Worm (Caenorhabditis elegans) whole organism, L4 larva: ENCODE data around the gene srxa-11.

Experiments
- ama-1 ChIP-seq: fragments of 150-350 bp; optimal IDR thresholded peaks from 2 replicates; lab custom pipeline; 2014; ENCODE audit warnings: inconsistent platforms, mixed read lengths
- ceh-82 ChIP-seq: sonication (generic microtip); optimal IDR thresholded peaks from 2 replicates; lab custom pipeline; 2017; ENCODE audit warnings: missing biosample characterization, missing genetic modification characterization
- cey-2 ChIP-seq: sonication (generic microtip); optimal IDR thresholded peaks from 3 replicates; lab custom pipeline; 2017; ENCODE audit warnings: missing genetic modification characterization, mild to moderate bottlenecking, missing compliant biosample characterization, antibody characterized with exemption, borderline replicate concordance; ENCODE audit not compliant: insufficient read depth
- lin-39 ChIP-seq: fragments of 150-350 bp; optimal IDR thresholded peaks from 2 replicates; lab custom pipeline; 2014; ENCODE audit warnings: missing biosample characterization, missing genetic modification reagents, missing genetic modification characterization
- nhr-111 ChIP-seq: fragments of 200-800 bp; sonication (Bioruptor generic); optimal IDR thresholded peaks from 2 replicates; lab custom pipeline; 2018; ENCODE audit warnings: mild to moderate bottlenecking, missing genetic modification characterization, missing compliant biosample characterization

DNA sequence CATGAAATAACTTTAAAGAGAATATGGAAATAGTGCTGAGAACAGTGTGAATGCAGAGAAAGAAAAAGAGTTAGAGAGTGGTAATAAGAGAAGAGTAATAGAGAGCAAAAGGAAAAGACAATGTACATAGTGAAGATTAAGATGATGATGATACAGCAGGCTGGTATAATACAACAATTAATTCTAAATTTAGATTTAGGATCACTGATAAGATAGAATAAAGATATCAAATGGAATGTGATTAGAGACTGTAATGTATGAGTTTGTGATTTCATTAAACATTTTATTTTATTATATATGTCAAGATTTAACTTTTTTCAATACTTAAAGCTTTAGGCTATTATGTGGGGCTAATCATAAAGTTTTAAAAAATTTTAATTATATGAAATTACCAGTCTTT lies 29.2 kb downstream of the srxa-11 start, which contains the start of gene R10D12.8:
- TF ChIP-seq ceh-82 (tag; lab: Kevin White, UChicago): no peak
- TF ChIP-seq lin-39 (tag; lab: Kevin White, UChicago): no peak
- TF ChIP-seq ama-1: no peak
- TF ChIP-seq cey-2: no peak
- TF ChIP-seq nhr-111 (GFP tag; lab: Kevin White, UChicago): no peak
